Worm (Caenorhabditis elegans): Measurements from ENCODE around the gene ipla-5.

DNA sequence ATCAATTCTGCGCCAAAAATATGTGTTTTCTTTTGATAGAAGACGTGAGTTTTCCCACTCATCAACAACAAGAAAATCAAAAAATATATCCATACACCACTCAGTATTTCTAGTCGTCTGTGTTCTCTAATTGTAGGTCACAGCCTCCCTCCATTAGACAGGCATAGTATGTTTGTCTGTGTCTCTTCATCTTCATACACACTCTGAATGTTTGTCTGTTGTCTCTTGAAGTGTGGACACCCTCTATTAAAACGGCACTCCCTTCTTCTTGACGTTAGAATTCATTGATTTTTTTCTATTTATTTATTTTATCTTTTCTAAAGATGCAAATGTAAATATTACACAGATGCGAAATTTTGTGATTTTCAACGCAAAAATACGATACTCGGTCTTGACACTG is 22.3 kb downstream of the ipla-5 start:
- TF ChIP-seq W03F9.2 (tag; optimal IDR thresholded peaks at IDR 0.05) (peak; percentile 10), him-1 (tag; optimal IDR thresholded peaks at IDR 0.05) (no peak)

Measured in whole organism, L4/young adult.